Fruit fly (Drosophila melanogaster): Measurements from ENCODE around the gene Pih1D1.

dm6 chr2L:12708576-12708975 lies 13.1 kb downstream of the Pih1D1 start:
- TF ChIP-seq Snoo (tag; optimal IDR thresholded peaks at IDR 0.05) (no peak), CG12605 (GFP tag; IDR thresholded peaks at IDR 0.05) (no peak), CG8159 (tag; optimal IDR thresholded peaks at IDR 0.05) (no peak), rn (GFP tag; IDR thresholded peaks at IDR 0.05) (no peak), Pif1A (GFP tag; optimal IDR thresholded peaks at IDR 0.05) (no peak), CG32121 (GFP tag; IDR thresholded peaks at IDR 0.05) (no peak)

Measured in whole organism, pupa.